Worm (Caenorhabditis elegans): ENCODE data around the gene C24A3.2.
A peak's percentile ranks its signal among the peaks of the same experiment; 100 is the strongest.

Gene C24A3.2

DNA sequence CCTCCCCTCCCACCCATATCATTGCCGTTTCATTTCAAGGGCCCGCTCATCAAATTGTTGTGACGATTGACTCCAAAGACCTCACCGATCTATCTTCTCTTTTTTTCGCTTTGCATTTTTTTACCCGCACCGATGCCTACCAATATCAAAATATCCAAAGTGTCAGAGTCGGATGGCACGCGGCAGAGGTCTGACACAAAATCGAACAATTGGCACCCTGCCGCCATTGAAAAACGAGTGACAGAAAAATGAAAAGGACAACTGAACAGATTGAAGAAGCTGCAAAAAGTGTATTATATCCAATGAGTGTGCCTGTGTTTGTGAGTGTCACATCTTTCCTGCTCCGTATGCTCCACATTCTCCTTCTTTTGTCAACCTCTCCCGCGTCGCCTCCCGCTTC, 10.8 kb upstream of the C24A3.2 start (continued):
- TF ChIP-seq T26A8.4 (GFP tag; IDR thresholded peaks at IDR 0.05) (no peak), ceh-62 (tag; optimal IDR thresholded peaks at IDR 0.05) (no peak), hlh-30 (tag; optimal IDR thresholded peaks at IDR 0.05; ENCODE audit: insufficient read depth) (no peak), ctbp-1 (GFP tag; IDR thresholded peaks at IDR 0.05) (no peak), ztf-7 (tag; optimal IDR thresholded peaks at IDR 0.05) (no peak), nhr-11 (tag; optimal IDR thresholded peaks at IDR 0.05) (peak; percentile 78)

- no peak for TF ChIP-seq madf-5 (GFP tag; IDR thresholded peaks at IDR 0.05)
- TF ChIP-seq hif-1 (tag; optimal IDR thresholded peaks at IDR 0.05) = no peak
- TF ChIP-seq Y75B8A.6 (GFP tag; IDR thresholded peaks at IDR 0.05) = no peak
- no peak for TF ChIP-seq hlh-11 (tag; optimal IDR thresholded peaks at IDR 0.05)
- no peak for TF ChIP-seq skn-1 (tag; optimal IDR thresholded peaks at IDR 0.05)
- no peak for TF ChIP-seq mdt-29 (GFP tag; IDR thresholded peaks at IDR 0.05)
- TF ChIP-seq nhr-6 (tag; optimal IDR thresholded peaks at IDR 0.05) = no peak
- TF ChIP-seq ZK337.2 (GFP tag; IDR thresholded peaks at IDR 0.05) = no peak
- TF ChIP-seq spr-1 (tag; optimal IDR thresholded peaks at IDR 0.05) = no peak
- TF ChIP-seq nhr-102 (tag; optimal IDR thresholded peaks at IDR 0.05) = no peak
- TF ChIP-seq zfp-3 (GFP tag; conservative IDR thresholded peaks at IDR 0.05) = no peak
- TF ChIP-seq egl-43 (GFP tag; IDR thresholded peaks at IDR 0.05) = no peak
- TF ChIP-seq nhr-48 (tag; optimal IDR thresholded peaks at IDR 0.05) = no peak
Observed at ce11 chrX:8987828-8988227, 9.5 kb upstream of the C24A3.2 start, which contains the start of gene twk-18. TSS of gene twk-18 (plus strand) at chrX:8988128.

DNA sequence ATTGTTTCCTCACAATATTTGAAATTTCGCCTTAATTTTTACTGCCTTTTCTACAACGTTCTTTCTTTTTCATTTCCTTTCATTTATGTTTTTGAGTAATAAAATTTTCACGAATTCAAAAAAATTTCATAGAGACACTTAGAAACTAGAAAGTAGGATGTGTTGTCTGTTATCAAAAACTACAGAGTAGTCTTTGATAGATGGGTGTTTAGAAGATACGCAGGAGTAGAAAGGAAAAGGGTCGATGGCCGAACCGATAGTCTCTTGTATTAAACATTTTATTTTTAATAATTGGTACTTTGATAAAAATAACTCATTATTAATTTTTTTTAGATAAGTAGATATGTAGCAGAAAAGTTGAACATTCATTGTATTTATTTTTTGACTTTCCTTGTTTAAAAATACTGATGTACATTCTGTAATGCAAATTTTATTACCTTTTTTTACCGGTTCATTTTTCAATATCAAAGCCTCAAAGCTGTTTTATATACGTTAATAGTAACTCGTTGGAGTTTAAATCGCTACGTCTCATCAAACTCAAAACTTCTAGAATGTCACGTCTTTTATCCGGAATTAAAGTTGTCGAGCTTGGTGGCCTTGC, 5.3 kb upstream of the C24A3.2 start, which contains the start of gene C24A3.4:
Gene C24A3.4 (plus strand): TSS at position 551 of the 601 bp plus-strand sequence.
- TF ChIP-seq nhr-6 (tag; optimal IDR thresholded peaks at IDR 0.05) = no peak
- no peak for TF ChIP-seq daf-16 (GFP tag; optimal IDR thresholded peaks at IDR 0.05)
- TF ChIP-seq daf-16 (tag; optimal IDR thresholded peaks at IDR 0.05) = peak; percentile 70
- TF ChIP-seq lir-3 (tag; optimal IDR thresholded peaks at IDR 0.05) = no peak
- TF ChIP-seq nhr-28 (tag; optimal IDR thresholded peaks at IDR 0.05) = peak; percentile 50

DNA sequence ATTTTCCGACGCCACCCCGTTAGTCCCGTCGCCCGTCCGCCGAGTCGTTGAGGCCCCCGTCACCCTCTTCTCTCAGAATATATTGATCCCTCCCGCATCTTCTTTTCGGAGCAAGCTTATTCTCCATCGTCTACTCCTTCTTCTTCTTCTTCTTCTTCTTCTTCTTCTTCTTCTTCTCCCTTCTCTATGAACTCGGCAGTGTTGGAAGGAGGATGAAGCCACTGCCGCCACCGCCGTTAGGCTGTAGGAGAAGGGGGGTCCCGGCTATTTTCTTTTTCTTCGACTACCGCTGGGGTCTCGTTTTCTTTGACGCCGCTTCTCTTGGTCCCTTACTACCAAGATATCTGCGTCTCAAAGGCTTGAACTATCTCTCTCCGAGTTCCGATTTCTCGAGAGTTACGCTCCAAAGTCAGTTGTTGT, 1.8 kb upstream of the C24A3.2 start:
- no peak for TF ChIP-seq zip-2 (tag; optimal IDR thresholded peaks at IDR 0.05)
- TF ChIP-seq fos-1 (tag; optimal IDR thresholded peaks at IDR 0.05) = no peak
- TF ChIP-seq nhr-28 (tag; optimal IDR thresholded peaks at IDR 0.05) = no peak
- no peak for TF ChIP-seq F49E8.2 (tag; optimal IDR thresholded peaks at IDR 0.05; ENCODE audit: borderline replicate concordance)
- peak; percentile 63 for TF ChIP-seq F37D6.2 (tag; optimal IDR thresholded peaks at IDR 0.05)
- TF ChIP-seq nhr-102 (tag; optimal IDR thresholded peaks at IDR 0.05) = no peak
- TF ChIP-seq lsy-2 (tag; optimal IDR thresholded peaks at IDR 0.05) = peak in 1 of 2 experiments; percentile 23
- 0 out of 2 replicates have a peak, but pooled peaks have one; percentile 32 for TF ChIP-seq ceh-20 (GFP tag; IDR thresholded peaks at IDR 0.05)
- TF ChIP-seq mes-2 (tag; optimal IDR thresholded peaks at IDR 0.05; ENCODE audit: poor library complexity, severe bottlenecking) = no peak
- TF ChIP-seq aly-2 (tag; optimal IDR thresholded peaks at IDR 0.05) = no peak
- TF ChIP-seq ces-1 (GFP tag; optimal IDR thresholded peaks at IDR 0.05) = no peak
- TF ChIP-seq daf-12 (tag; optimal IDR thresholded peaks at IDR 0.05) = no peak
- no peak for TF ChIP-seq D1046.2 (GFP tag; IDR thresholded peaks at IDR 0.05)
- no peak for TF ChIP-seq lin-29 (GFP tag; IDR thresholded peaks at IDR 0.05)
- no peak for TF ChIP-seq spr-1 (tag; optimal IDR thresholded peaks at IDR 0.05)
- TF ChIP-seq vab-7 (GFP tag; IDR thresholded peaks at IDR 0.05) = no peak
- TF ChIP-seq snpc-1.2 (GFP tag; IDR thresholded peaks at IDR 0.05) = no peak
- no peak for TF ChIP-seq nhr-11 (tag; optimal IDR thresholded peaks at IDR 0.05)
- no peak for TF ChIP-seq ceh-82 (tag; optimal IDR thresholded peaks at IDR 0.05)
- TF ChIP-seq nhr-111 (GFP tag; optimal IDR thresholded peaks at IDR 0.05) = no peak
- no peak for TF ChIP-seq arid-1 (GFP tag; conservative IDR thresholded peaks at IDR 0.05)
- TF ChIP-seq ceh-44 (GFP tag; IDR thresholded peaks at IDR 0.05) = no peak
- TF ChIP-seq zip-11 (GFP tag; IDR thresholded peaks at IDR 0.05) = no peak
- TF ChIP-seq unc-130 (GFP tag; optimal IDR thresholded peaks at IDR 0.05) = no peak
- TF ChIP-seq madf-5 (GFP tag; IDR thresholded peaks at IDR 0.05) = no peak
- TF ChIP-seq skn-1 (tag; optimal IDR thresholded peaks at IDR 0.05) = no peak
- TF ChIP-seq nhr-76 (tag; optimal IDR thresholded peaks at IDR 0.05) = no peak
- TF ChIP-seq egl-43 (GFP tag; IDR thresholded peaks at IDR 0.05) = peak; percentile 66
- TF ChIP-seq Y5F2A.4 (GFP tag; optimal IDR thresholded peaks at IDR 0.05) = no peak
- no peak for TF ChIP-seq dmd-6 (GFP tag; IDR thresholded peaks at IDR 0.05)
